Worm (Caenorhabditis elegans) whole organism, early embryonic: ENCODE measurements around the gene srj-45.

Source experiments
- F13C5.2 ChIP-seq: sonication (generic microtip); optimal IDR thresholded peaks from 2 replicates; lab custom pipeline; 2017; ENCODE audit warnings: mild to moderate bottlenecking, missing genetic modification characterization, inconsistent platforms, missing compliant biosample characterization
- ama-1 ChIP-seq: fragments of 150-350 bp; optimal IDR thresholded peaks from 2 replicates; lab custom pipeline; 2014
- ceh-13 ChIP-seq: fragments of 200-800 bp; sonication (Bioruptor generic); optimal IDR thresholded peaks from 2 replicates; lab custom pipeline; 2018; ENCODE audit warnings: mild to moderate bottlenecking, missing genetic modification characterization, missing compliant biosample characterization
- ceh-36 ChIP-seq: sonication (generic microtip); optimal IDR thresholded peaks from 2 replicates; lab custom pipeline; 2016; ENCODE audit warnings: missing genetic modification characterization, inconsistent platforms, missing compliant biosample characterization
- flt-1 ChIP-seq: fragments of 200-800 bp; sonication (Bioruptor generic); IDR thresholded peaks from 2 replicates; pipeline ENCODE4 v1.3.6; 2022; ENCODE audit warnings: missing genetic modification characterization, missing compliant biosample characterization
- hmbx-1 ChIP-seq: sonication (generic microtip); optimal IDR thresholded peaks from 2 replicates; lab custom pipeline; 2016; ENCODE audit warnings: mild to moderate bottlenecking, missing genetic modification characterization, missing compliant biosample characterization
- hmg-4 ChIP-seq: fragments of 200-800 bp; sonication (Bioruptor generic); optimal IDR thresholded peaks from 2 replicates; lab custom pipeline; 2018; ENCODE audit warnings: mild to moderate bottlenecking, missing genetic modification characterization, missing compliant biosample characterization
- hnd-1 ChIP-seq: sonication (generic microtip); optimal IDR thresholded peaks from 2 replicates; lab custom pipeline; 2016; ENCODE audit warnings: missing genetic modification characterization, missing compliant biosample characterization
- pes-1 ChIP-seq: fragments of 200-800 bp; sonication (Bioruptor generic); IDR thresholded peaks from 2 replicates; pipeline ENCODE4 v1.3.6; 2022; ENCODE audit warnings: missing genetic modification reagents, missing genetic modification characterization, missing compliant biosample characterization
- tbx-11 ChIP-seq: fragments of 200-800 bp; sonication (Bioruptor generic); IDR thresholded peaks from 2 replicates; pipeline ENCODE4 v1.3.6; 2022; ENCODE audit warnings: missing genetic modification characterization, missing compliant biosample characterization
- tbx-37 ChIP-seq: fragments of 200-800 bp; sonication (Bioruptor generic); conservative IDR thresholded peaks from 2 replicates; pipeline ENCODE4 v1.3.6; 2022; ENCODE audit warnings: missing genetic modification reagents, missing genetic modification characterization, missing compliant biosample characterization
- tra-4 ChIP-seq: sonication (generic microtip); optimal IDR thresholded peaks from 2 replicates; lab custom pipeline; 2017; ENCODE audit warnings: missing genetic modification characterization, missing compliant biosample characterization

- TF ChIP-seq ama-1 (lab: Kevin White, UChicago) (no peak), tra-4 (tag; lab: Kevin White, UChicago) (no peak), hmbx-1 (tag; lab: Kevin White, UChicago) (no peak), F13C5.2 (no peak), ceh-36 (no peak), tbx-11 (GFP tag; lab: Robert Waterston, UW) (no peak), flt-1 (GFP tag; lab: Robert Waterston, UW) (no peak), hmg-4 (GFP tag; lab: Kevin White, UChicago) (no peak), ceh-13 (GFP tag; lab: Kevin White, UChicago) (no peak), hnd-1 (tag; lab: Kevin White, UChicago) (no peak), pes-1 (GFP tag; lab: Robert Waterston, UW) (no peak), tbx-37 (GFP tag; lab: Robert Waterston, UW) (no peak)
These were observed 25.1 kb upstream of the srj-45 start, which contains the start of gene srh-270 for ce11 chrV:2861505-2861904.
